Fruit fly (Drosophila melanogaster) whole organism, embryonic: ENCODE measurements around the gene CG31076.
A peak's percentile ranks its signal among the peaks of the same experiment; 100 is the strongest.

Source experiments
- B-H1 ChIP-seq: fragments of 200-800 bp; sonication (Bioruptor generic); IDR thresholded peaks from 3 replicates; pipeline ENCODE4 v1.3.6; 2022; ENCODE audit warnings: missing biosample characterization, missing genetic modification characterization
- CG10321 ChIP-seq: fragments of 200-800 bp; sonication (Bioruptor generic); IDR thresholded peaks from 2 replicates; pipeline ENCODE4 v1.3.6; 2022; ENCODE audit warnings: missing biosample characterization, missing genetic modification characterization
- CG10366 ChIP-seq: fragments of 200-800 bp; sonication (Bioruptor generic); IDR thresholded peaks from 2 replicates; pipeline ENCODE4 v1.3.6; 2022; ENCODE audit warnings: missing biosample characterization, missing genetic modification characterization
- CG10959 ChIP-seq: fragments of 200-800 bp; sonication (Bioruptor generic); IDR thresholded peaks from 2 replicates; pipeline ENCODE4 v1.3.6; 2022; ENCODE audit warnings: missing biosample characterization, missing genetic modification characterization
- CG11247 ChIP-seq: fragments of 200-800 bp; sonication (Bioruptor generic); IDR thresholded peaks from 2 replicates; pipeline ENCODE4 v1.3.6; 2022; ENCODE audit warnings: missing biosample characterization, missing genetic modification characterization
- CG12071 ChIP-seq: fragments of 200-800 bp; sonication (Bioruptor generic); optimal IDR thresholded peaks from 3 replicates; lab custom pipeline; 2018; ENCODE audit warnings: missing biosample characterization, mild to moderate bottlenecking, missing genetic modification characterization
- CG12299 ChIP-seq: fragments of 200-800 bp; sonication (Bioruptor generic); optimal IDR thresholded peaks from 2 replicates; lab custom pipeline; 2018; ENCODE audit warnings: missing biosample characterization, mild to moderate bottlenecking, missing genetic modification characterization
- CG13287 ChIP-seq: fragments of 200-800 bp; sonication (Bioruptor generic); IDR thresholded peaks from 2 replicates; pipeline ENCODE4 v1.3.6; 2022; ENCODE audit warnings: missing biosample characterization, missing genetic modification characterization; ENCODE audit not compliant: partially characterized antibody
- CG14710 ChIP-seq: fragments of 200-800 bp; sonication (Bioruptor generic); optimal IDR thresholded peaks from 3 replicates; lab custom pipeline; 2019; ENCODE audit warnings: missing biosample characterization, mild to moderate bottlenecking, missing genetic modification characterization, moderate library complexity
- CG15601 ChIP-seq: fragments of 200-800 bp; sonication (Bioruptor generic); optimal IDR thresholded peaks from 3 replicates; lab custom pipeline; 2019; ENCODE audit warnings: missing biosample characterization, mild to moderate bottlenecking, missing genetic modification characterization, moderate library complexity
- CG17568 ChIP-seq: fragments of 200-800 bp; sonication (Bioruptor generic); optimal IDR thresholded peaks from 2 replicates; lab custom pipeline; 2018; ENCODE audit warnings: missing biosample characterization, mild to moderate bottlenecking, missing genetic modification characterization, moderate library complexity
- CG17912 ChIP-seq: fragments of 200-800 bp; sonication (Bioruptor generic); optimal IDR thresholded peaks from 2 replicates; lab custom pipeline; 2018; ENCODE audit warnings: missing biosample characterization, mild to moderate bottlenecking, missing genetic modification characterization
- CG2889 ChIP-seq: fragments of 200-800 bp; sonication (Bioruptor generic); IDR thresholded peaks from 3 replicates; pipeline ENCODE4 v1.3.6; 2022; ENCODE audit warnings: missing biosample characterization, missing genetic modification characterization
- CG3065 ChIP-seq: fragments of 200-800 bp; sonication (Bioruptor generic); optimal IDR thresholded peaks from 2 replicates; lab custom pipeline; 2016; ENCODE audit warnings: missing biosample characterization, missing genetic modification characterization
- CG4360 ChIP-seq: fragments of 200-800 bp; sonication (Bioruptor generic); IDR thresholded peaks from 2 replicates; pipeline ENCODE4 v1.3.6; 2022; ENCODE audit warnings: missing biosample characterization, missing genetic modification characterization
- CG5180 ChIP-seq: fragments of 200-800 bp; sonication (Bioruptor generic); optimal IDR thresholded peaks from 3 replicates; lab custom pipeline; 2017; ENCODE audit warnings: missing biosample characterization, missing genetic modification characterization, mild to moderate bottlenecking, moderate library complexity, missing genetic modification reagents
- CG5245 ChIP-seq: fragments of 200-800 bp; sonication (Bioruptor generic); optimal IDR thresholded peaks from 3 replicates; lab custom pipeline; 2016; ENCODE audit warnings: missing biosample characterization, missing genetic modification characterization
- CG7271 ChIP-seq: fragments of 200-800 bp; sonication (Bioruptor generic); optimal IDR thresholded peaks from 2 replicates; lab custom pipeline; 2018; ENCODE audit warnings: missing biosample characterization, mild to moderate bottlenecking, missing genetic modification characterization, moderate library complexity
- CG7745 ChIP-seq: fragments of 200-800 bp; sonication (Bioruptor generic); optimal IDR thresholded peaks from 2 replicates; lab custom pipeline; 2018; ENCODE audit warnings: missing biosample characterization, mild to moderate bottlenecking, missing genetic modification characterization, moderate library complexity
- CG8388 ChIP-seq: fragments of 200-800 bp; sonication (Bioruptor generic); optimal IDR thresholded peaks from 2 replicates; lab custom pipeline; 2019; ENCODE audit warnings: missing biosample characterization, mild to moderate bottlenecking, missing genetic modification characterization, moderate library complexity
- CG9215 ChIP-seq: fragments of 200-800 bp; sonication (Bioruptor generic); IDR thresholded peaks from 2 replicates; pipeline ENCODE4 v1.3.6; 2022; ENCODE audit warnings: missing biosample characterization, missing genetic modification characterization
- CTCF ChIP-seq: fragments of 200-800 bp; sonication (Bioruptor generic); optimal IDR thresholded peaks from 2 replicates; lab custom pipeline; 2017; ENCODE audit warnings: missing biosample characterization, mild to moderate bottlenecking, missing genetic modification characterization, moderate library complexity
- CkIIα-i1 ChIP-seq: fragments of 200-800 bp; sonication (Bioruptor generic); IDR thresholded peaks from 2 replicates; pipeline ENCODE4 v1.3.6; 2022; ENCODE audit warnings: missing biosample characterization, missing genetic modification characterization
- D ChIP-seq, 2 experiments: fragments of 200-800 bp in 1 of 2; fragments of >200 bp in 1 of 2; sonication (Bioruptor generic) in 1 of 2; optimal IDR thresholded peaks; 2 replicates in 1 of 2; 3 replicates in 1 of 2; lab custom pipeline; 2017; ENCODE audit warnings: mild to moderate bottlenecking in 1 of 2, missing biosample characterization in 1 of 2, missing genetic modification characterization in 1 of 2, missing genetic modification reagents in 1 of 2
- Dip2 ChIP-seq: fragments of 200-800 bp; sonication (Bioruptor generic); IDR thresholded peaks from 2 replicates; pipeline ENCODE4 v1.3.6; 2022; ENCODE audit warnings: missing biosample characterization, missing genetic modification characterization
- Dll ChIP-seq: fragments of 200-800 bp; sonication (Bioruptor generic); IDR thresholded peaks from 4 replicates; pipeline ENCODE4 v1.3.6; 2022; ENCODE audit warnings: missing biosample characterization, missing genetic modification characterization; ENCODE audit not compliant: partially characterized antibody
- HLH4C ChIP-seq: fragments of 200-800 bp; sonication (Bioruptor generic); IDR thresholded peaks from 3 replicates; pipeline ENCODE4 v1.3.6; 2022; ENCODE audit warnings: missing biosample characterization, missing genetic modification characterization; ENCODE audit not compliant: partially characterized antibody
- Hand ChIP-seq: fragments of 200-800 bp; sonication (Bioruptor generic); optimal IDR thresholded peaks from 2 replicates; lab custom pipeline; 2017; ENCODE audit warnings: mild to moderate bottlenecking, missing biosample characterization, missing genetic modification reagents, missing genetic modification characterization
- MTF-1 ChIP-seq: fragments of 200-800 bp; sonication (Bioruptor generic); optimal IDR thresholded peaks from 2 replicates; lab custom pipeline; 2018; ENCODE audit warnings: missing biosample characterization, mild to moderate bottlenecking, missing genetic modification characterization, borderline replicate concordance
- Med ChIP-seq: fragments of 200-800 bp; sonication (Bioruptor generic); peaks from one replicate; lab custom pipeline; 2016; ENCODE audit warnings: missing biosample characterization, missing genetic modification characterization, mild to moderate bottlenecking, inconsistent platforms, moderate library complexity
- NK7.1 ChIP-seq: fragments of 200-800 bp; sonication (Bioruptor generic); optimal IDR thresholded peaks from 3 replicates; lab custom pipeline; 2016; ENCODE audit warnings: missing biosample characterization, missing genetic modification characterization
- Opbp ChIP-seq: fragments of 200-800 bp; sonication (Bioruptor generic); IDR thresholded peaks from 3 replicates; pipeline ENCODE4 v1.3.6; 2022; ENCODE audit warnings: missing biosample characterization, missing genetic modification characterization; ENCODE audit not compliant: partially characterized antibody
- Side ChIP-seq: fragments of 200-800 bp; sonication (Bioruptor generic); optimal IDR thresholded peaks from 2 replicates; lab custom pipeline; 2016; ENCODE audit warnings: missing biosample characterization, missing genetic modification characterization
- corto ChIP-seq: fragments of 200-800 bp; sonication (Bioruptor generic); optimal IDR thresholded peaks from 2 replicates; lab custom pipeline; 2016; ENCODE audit warnings: missing biosample characterization, mild to moderate bottlenecking, missing genetic modification characterization, moderate library complexity
- dm ChIP-seq: fragments of 200-800 bp; sonication (Bioruptor generic); optimal IDR thresholded peaks from 3 replicates; lab custom pipeline; 2016; ENCODE audit warnings: missing biosample characterization, missing genetic modification characterization
- gcm2 ChIP-seq: fragments of 200-800 bp; sonication (Bioruptor generic); optimal IDR thresholded peaks from 2 replicates; lab custom pipeline; 2016; ENCODE audit warnings: missing biosample characterization, missing genetic modification characterization
- grn ChIP-seq: fragments of 200-800 bp; sonication (Bioruptor generic); optimal IDR thresholded peaks from 3 replicates; lab custom pipeline; 2017; ENCODE audit warnings: missing biosample characterization, missing genetic modification characterization
- knrl ChIP-seq: fragments of 200-800 bp; sonication (Bioruptor generic); IDR thresholded peaks from 3 replicates; pipeline ENCODE4 v1.3.6; 2022; ENCODE audit warnings: missing biosample characterization, missing genetic modification characterization; ENCODE audit not compliant: partially characterized antibody
- nau ChIP-seq: fragments of 200-800 bp; sonication (Bioruptor generic); optimal IDR thresholded peaks from 3 replicates; lab custom pipeline; 2017; ENCODE audit warnings: missing biosample characterization, mild to moderate bottlenecking, missing genetic modification characterization, missing genetic modification reagents
- nerfin-2 ChIP-seq: fragments of 200-800 bp; sonication (Bioruptor generic); IDR thresholded peaks from 2 replicates; pipeline ENCODE4 v1.3.6; 2022; ENCODE audit warnings: missing biosample characterization, missing genetic modification characterization; ENCODE audit not compliant: partially characterized antibody
- oc ChIP-seq: fragments of 200-800 bp; sonication (Bioruptor generic); optimal IDR thresholded peaks from 2 replicates; lab custom pipeline; 2018; ENCODE audit warnings: missing biosample characterization, mild to moderate bottlenecking, missing genetic modification characterization, moderate library complexity
- prd ChIP-seq, 3 experiments: fragments of >200 bp in 2 of 3; fragments of 200-800 bp in 1 of 3; sonication (Bioruptor generic) in 1 of 3; optimal IDR thresholded peaks in 2 of 3; IDR thresholded peaks in 1 of 3; 2 replicates in 2 of 3; 3 replicates in 1 of 3; pipeline versions ENCODE4 v1.3.6 to Lab custom; 2017 to 2022; ENCODE audit warnings: missing biosample characterization in 1 of 3, missing genetic modification characterization in 1 of 3
- sens ChIP-seq: fragments of 200-800 bp; sonication (Bioruptor generic); peaks from one replicate; lab custom pipeline; 2016; ENCODE audit warnings: missing biosample characterization, missing genetic modification characterization
- sqz ChIP-seq: fragments of 200-800 bp; sonication (Bioruptor generic); optimal IDR thresholded peaks from 3 replicates; lab custom pipeline; 2018; ENCODE audit warnings: missing biosample characterization, mild to moderate bottlenecking, missing genetic modification characterization
- tap ChIP-seq: fragments of 200-800 bp; optimal IDR thresholded peaks from 3 replicates; lab custom pipeline; 2019; ENCODE audit warnings: missing biosample characterization, mild to moderate bottlenecking, missing genetic modification characterization, moderate library complexity
- trh ChIP-seq: fragments of 200-800 bp; sonication (Bioruptor generic); optimal IDR thresholded peaks from 2 replicates; lab custom pipeline; 2016; ENCODE audit warnings: missing biosample characterization, missing genetic modification characterization

CG31076 gene

DNA sequence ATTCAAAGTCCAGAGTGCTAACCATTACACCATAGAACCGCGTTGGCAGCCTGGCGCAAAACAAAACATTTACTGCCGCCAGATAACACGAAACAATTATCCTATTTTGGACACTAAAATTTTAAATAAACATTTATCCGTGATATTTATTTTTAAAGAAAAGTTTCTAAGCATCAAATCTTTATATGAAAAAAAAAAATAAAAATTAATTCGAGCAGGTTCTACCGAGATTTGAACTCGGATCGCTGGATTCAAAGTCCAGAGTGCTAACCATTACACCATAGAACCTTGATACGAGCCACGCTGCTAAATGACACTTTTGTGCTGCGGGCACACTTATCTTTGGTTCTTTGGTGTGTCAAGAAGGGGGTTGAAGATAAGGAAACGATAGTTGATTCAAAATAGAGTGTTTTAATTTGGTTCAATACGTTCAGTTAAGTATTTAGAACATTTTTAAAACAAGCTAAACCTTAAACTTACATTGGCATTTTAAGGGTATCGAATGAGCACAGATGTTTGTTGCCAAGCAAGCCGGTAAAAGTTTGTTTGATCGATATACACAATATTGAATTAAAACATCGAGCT, 42.3 kb downstream of the CG31076 start, which contains the start of gene Spag1 (continued):
- TF ChIP-seq MTF-1 (GFP tag; lab: Kevin White, UChicago): no peak
- TF ChIP-seq trh (GFP tag; lab: Kevin White, UChicago): no peak
- no peak for TF ChIP-seq CG2889 (GFP tag; lab: Robert Waterston, UW)
- no peak for TF ChIP-seq prd (optimal IDR thresholded peaks at IDR 0.05; lab: Kevin White, UChicago)
- TF ChIP-seq prd (GFP tag; IDR thresholded peaks at IDR 0.05; lab: Robert Waterston, UW): no peak
- TF ChIP-seq CG7271 (tag; lab: Kevin White, UChicago): no peak
- TF ChIP-seq CG8388 (GFP tag; lab: Kevin White, UChicago): peak; percentile 14
- TF ChIP-seq CG14710 (tag; lab: Kevin White, UChicago): no peak
- no peak for TF ChIP-seq CG17912 (GFP tag; lab: Kevin White, UChicago)
- TF ChIP-seq CG10366 (GFP tag; lab: Robert Waterston, UW): no peak
- TF ChIP-seq CkIIα-i1: no peak
- no peak for TF ChIP-seq CG9215 (GFP tag; lab: Robert Waterston, UW)
- TF ChIP-seq B-H1: no peak
- peak; percentile 29 for TF ChIP-seq nau (GFP tag; lab: Kevin White, UChicago)
- TF ChIP-seq sens: peak; percentile 69
- no peak for TF ChIP-seq CG10321 (GFP tag; lab: Robert Waterston, UW)
- TF ChIP-seq CG15601 (tag; lab: Kevin White, UChicago): peak; percentile 27
- TF ChIP-seq tap (tag; lab: Kevin White, UChicago): peak; percentile 40
- no peak for TF ChIP-seq CG17568
- TF ChIP-seq CG5180 (GFP tag; lab: Kevin White, UChicago): no peak
- peak; percentile 81 for TF ChIP-seq sqz (GFP tag; lab: Kevin White, UChicago)
- no peak for TF ChIP-seq CG4360
- no peak for TF ChIP-seq CG3065
- peak; percentile 55 for TF ChIP-seq corto (GFP tag; lab: Kevin White, UChicago)
- no peak for TF ChIP-seq Hand (GFP tag; lab: Kevin White, UChicago)
- TF ChIP-seq CG12071 (GFP tag; lab: Kevin White, UChicago): no peak
- peak; percentile 64; the same call in 1 of the 2 replicates for TF ChIP-seq nerfin-2
- no peak for TF ChIP-seq CG11247 (GFP tag; lab: Robert Waterston, UW)
- TF ChIP-seq dm (GFP tag; lab: Kevin White, UChicago): no peak
- TF ChIP-seq NK7.1 (GFP tag; lab: Kevin White, UChicago): no peak
- peak; percentile 10 for TF ChIP-seq grn (GFP tag; lab: Kevin White, UChicago)
- no peak for TF ChIP-seq CG12299
- no peak for TF ChIP-seq Dip2 (GFP tag; lab: Robert Waterston, UW)
- TF ChIP-seq Side (GFP tag; lab: Kevin White, UChicago): no peak
- TF ChIP-seq CTCF (GFP tag; lab: Kevin White, UChicago): no peak
- TF ChIP-seq Med: peak; percentile 51
- no peak for TF ChIP-seq CG5245 (GFP tag; lab: Kevin White, UChicago)
- no peak for TF ChIP-seq CG7745 (tag; lab: Kevin White, UChicago)
- no peak for TF ChIP-seq gcm2
- TF ChIP-seq HLH4C: peak; percentile 80
- no peak for TF ChIP-seq oc (tag; lab: Kevin White, UChicago)
- TF ChIP-seq CG13287 (GFP tag; lab: Robert Waterston, UW): peak; percentile 67
- TF ChIP-seq D (optimal IDR thresholded peaks at IDR 0.05; lab: Kevin White, UChicago): no peak
- no peak for TF ChIP-seq D (GFP tag; optimal IDR thresholded peaks at IDR 0.05; lab: Kevin White, UChicago)
- no peak for TF ChIP-seq CG10959 (GFP tag; lab: Robert Waterston, UW)
- TF ChIP-seq Opbp: peak; percentile 90
- peak; percentile 76 for TF ChIP-seq Dll (GFP tag; lab: Robert Waterston, UW)
- peak; percentile 66 for TF ChIP-seq knrl (GFP tag; lab: Robert Waterston, UW)
